Fruit fly (Drosophila melanogaster): ENCODE results near the gene Dip-C.

Dip-C gene

DNA sequence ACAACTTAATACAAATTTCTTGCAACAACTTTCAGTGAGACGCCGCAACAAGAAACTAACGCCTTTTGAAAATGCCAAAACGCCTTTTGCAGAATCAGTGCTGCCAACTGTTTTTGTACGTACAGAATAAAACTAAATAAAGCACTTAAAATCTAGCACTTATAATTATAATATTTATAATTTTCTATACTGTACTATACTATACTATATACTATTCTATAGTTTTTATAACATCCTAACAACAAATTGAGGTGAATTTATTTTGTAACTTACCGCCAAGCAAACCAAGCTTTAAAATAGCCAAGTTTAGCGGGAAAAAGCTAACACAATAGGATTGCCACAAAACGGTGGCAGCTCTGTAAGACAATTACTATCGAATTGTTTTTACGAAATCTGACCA lies 20.2 kb upstream of the Dip-C start, which contains the start of the genes Aos1 and Srlp (continued):
- TF ChIP-seq slou (GFP tag; optimal IDR thresholded peaks at IDR 0.05) (peak; percentile 17), CG9215 (GFP tag; IDR thresholded peaks at IDR 0.05) (peak; percentile 58), Ptx1 (GFP tag; IDR thresholded peaks at IDR 0.05) (peak; percentile 46), CG18764 (GFP tag; optimal IDR thresholded peaks at IDR 0.05) (peak; percentile 20), ro (GFP tag; IDR thresholded peaks at IDR 0.05) (no peak), CTCF (GFP tag; optimal IDR thresholded peaks at IDR 0.05) (peak; percentile 40), Eip74EF (GFP tag; optimal IDR thresholded peaks at IDR 0.05) (no peak), CG11093 (GFP tag; IDR thresholded peaks at IDR 0.05) (no peak), CoRest (tag; optimal IDR thresholded peaks at IDR 0.05) (peak; percentile 83), gsb-n (tag; optimal IDR thresholded peaks at IDR 0.05) (no peak), Camta (GFP tag; optimal IDR thresholded peaks at IDR 0.05) (no peak), Bteb2 (GFP tag; optimal IDR thresholded peaks at IDR 0.05) (no peak), sr (GFP tag; IDR thresholded peaks at IDR 0.05) (no peak), CG12659 (GFP tag; optimal IDR thresholded peaks at IDR 0.05) (peak; percentile 81), Opbp (GFP tag; IDR thresholded peaks at IDR 0.05; ENCODE audit: partially characterized antibody) (no peak), CG15601 (tag; optimal IDR thresholded peaks at IDR 0.05) (peak; percentile 58), CG16813 (GFP tag; IDR thresholded peaks at IDR 0.05; ENCODE audit: partially characterized antibody) (no peak), CG12391 (tag; optimal IDR thresholded peaks at IDR 0.05) (peak; percentile 81), CG14014 (GFP tag; IDR thresholded peaks at IDR 0.05) (no peak), p53 (GFP tag; optimal IDR thresholded peaks at IDR 0.05) (no peak), Lhr (GFP tag; optimal IDR thresholded peaks at IDR 0.05) (peak; percentile 39), pan (optimal IDR thresholded peaks at IDR 0.05) (no peak), pan (GFP tag; optimal IDR thresholded peaks at IDR 0.05 in 1 of 2, IDR thresholded peaks at IDR 0.05 in 1 of 2) (no peak), lmd (GFP tag; IDR thresholded peaks at IDR 0.05) (peak; percentile 37; the same call in 1 of the 2 replicates), CG7786 (GFP tag; optimal IDR thresholded peaks at IDR 0.05) (no peak), nerfin-1 (tag; optimal IDR thresholded peaks at IDR 0.05) (peak; percentile 59), bab2 (GFP tag; optimal IDR thresholded peaks at IDR 0.05) (no peak), Stat92E (GFP tag; optimal IDR thresholded peaks at IDR 0.05) (no peak), Dp (GFP tag; optimal IDR thresholded peaks at IDR 0.05) (peak; percentile 50), CG1792 (GFP tag; optimal IDR thresholded peaks at IDR 0.05) (no peak), MESR4 (GFP tag; optimal IDR thresholded peaks at IDR 0.05) (no peak), ham (GFP tag; IDR thresholded peaks at IDR 0.05) (no peak), cas (GFP tag; IDR thresholded peaks at IDR 0.05) (no peak), CG11560 (tag; IDR thresholded peaks at IDR 0.05) (no peak), CG31441 (GFP tag; IDR thresholded peaks at IDR 0.05) (no peak; the same call in 1 of the 2 replicates), zf30C (GFP tag; optimal IDR thresholded peaks at IDR 0.05) (no peak), ewg (GFP tag; optimal IDR thresholded peaks at IDR 0.05) (peak; percentile 1), gfzf (GFP tag; optimal IDR thresholded peaks at IDR 0.05) (peak; percentile 74), knrl (GFP tag; IDR thresholded peaks at IDR 0.05; ENCODE audit: partially characterized antibody) (0 out of 3 replicates have a peak, but pooled peaks have one; percentile 36), MBD-R2 (GFP tag; IDR thresholded peaks at IDR 0.05) (peak; percentile 69), cato (GFP tag; optimal IDR thresholded peaks at IDR 0.05; ENCODE audit: borderline replicate concordance) (no peak), E2f2 (GFP tag; IDR thresholded peaks at IDR 0.05) (peak; percentile 69), CG12942 (GFP tag; optimal IDR thresholded peaks at IDR 0.05) (peak; percentile 52), CG4404 (GFP tag; IDR thresholded peaks at IDR 0.05) (no peak), Ssrp (tag; optimal IDR thresholded peaks at IDR 0.05) (peak; percentile 48), CG4617 (GFP tag; optimal IDR thresholded peaks at IDR 0.05; ENCODE audit: borderline replicate concordance) (peak; percentile 72), tll (GFP tag; optimal IDR thresholded peaks at IDR 0.05) (no peak), CG16863 (GFP tag; optimal IDR thresholded peaks at IDR 0.05) (no peak), CG8359 (GFP tag; optimal IDR thresholded peaks at IDR 0.05; ENCODE audit: borderline replicate concordance) (no peak), ems (GFP tag; optimal IDR thresholded peaks at IDR 0.05) (no peak), crp (GFP tag; optimal IDR thresholded peaks at IDR 0.05) (no peak)
